Worm (Caenorhabditis elegans) whole organism, L4/young adult: ENCODE results near the gene Y62H9A.1.

Source experiments
- W03F9.2 ChIP-seq: fragments of 150-350 bp; optimal IDR thresholded peaks from 2 replicates; lab custom pipeline; 2014; ENCODE audit warnings: missing biosample characterization, missing genetic modification characterization
- dao-5 ChIP-seq: sonication (generic microtip); optimal IDR thresholded peaks from 2 replicates; lab custom pipeline; 2016; ENCODE audit warnings: missing genotype, missing genetic modification characterization, moderate library complexity, missing compliant biosample characterization

- TF ChIP-seq dao-5 (tag; lab: Kevin White, UChicago): no peak
- TF ChIP-seq W03F9.2: no peak
Observed at ce11 chrX:11865083-11865482, 10.3 kb upstream of the Y62H9A.1 start, which contains the start of gene F54F7.6.
